Worm (Caenorhabditis elegans): ENCODE measurements around the gene T22B2.2.

DNA sequence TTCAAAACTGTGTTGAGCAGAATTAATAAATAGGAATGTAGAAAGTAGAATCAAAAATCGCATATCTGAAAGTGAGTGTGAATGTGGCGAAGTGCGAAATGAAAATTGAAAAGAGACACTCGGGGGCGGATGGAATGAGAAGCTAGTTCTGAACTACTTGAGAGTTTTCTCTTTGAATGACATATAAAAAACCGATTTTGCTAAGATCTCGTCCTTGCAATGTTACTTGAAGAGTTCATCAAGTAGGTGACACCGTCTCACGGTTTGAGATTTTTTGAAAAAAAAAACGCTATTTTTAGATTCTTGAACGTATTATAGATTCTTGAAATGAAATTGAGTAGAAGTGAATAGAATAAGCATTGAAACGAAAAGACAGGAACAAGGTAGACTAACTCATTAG lies 46.1 kb downstream of the T22B2.2 start, which contains the start of gene C16B8.2:
- TF ChIP-seq nhr-12 (tag; optimal IDR thresholded peaks at IDR 0.05) = no peak
- TF ChIP-seq ceh-28 (tag; optimal IDR thresholded peaks at IDR 0.05) = no peak
- TF ChIP-seq ztf-11 (tag; optimal IDR thresholded peaks at IDR 0.05) = no peak
- TF ChIP-seq nhr-28 (tag; optimal IDR thresholded peaks at IDR 0.05) = no peak
- TF ChIP-seq skn-1 (tag; optimal IDR thresholded peaks at IDR 0.05) = no peak
- no peak for TF ChIP-seq lsy-12 (tag; optimal IDR thresholded peaks at IDR 0.05)
- no peak for TF ChIP-seq ceh-9 (tag; optimal IDR thresholded peaks at IDR 0.05)
- no peak for TF ChIP-seq sea-2 (GFP tag; optimal IDR thresholded peaks at IDR 0.05)
- TF ChIP-seq ceh-82 (tag; optimal IDR thresholded peaks at IDR 0.05) = no peak
- TF ChIP-seq snpc-4 (tag; optimal IDR thresholded peaks at IDR 0.05) = no peak
- no peak for TF ChIP-seq unc-62 (GFP tag; optimal IDR thresholded peaks at IDR 0.05)
- no peak for TF ChIP-seq egl-27 (tag; optimal IDR thresholded peaks at IDR 0.05)
